Worm (Caenorhabditis elegans): ENCODE measurements around the gene D1054.19.

D1054.19 gene

DNA sequence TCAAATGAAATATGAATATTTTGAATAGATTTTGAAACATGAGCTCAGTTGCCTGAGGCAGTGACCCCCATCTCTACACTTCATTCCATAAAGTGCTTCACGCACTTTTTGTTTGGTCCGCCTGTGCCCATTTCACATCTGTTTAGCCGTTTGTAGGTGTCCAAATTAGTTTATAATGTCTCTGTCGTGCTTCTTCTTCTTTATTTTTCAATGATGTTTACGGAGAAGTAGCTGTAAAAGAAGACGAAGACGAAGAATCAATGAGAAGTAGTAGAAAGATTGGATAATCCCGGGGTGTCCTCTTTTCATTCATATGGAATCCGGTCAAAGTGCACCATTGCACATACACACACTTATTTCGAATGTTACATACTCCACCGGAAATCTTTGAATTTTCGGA is 43.8 kb downstream of the D1054.19 start:
- TF ChIP-seq skn-1 (tag; optimal IDR thresholded peaks at IDR 0.05) (no peak), nhr-77 (tag; optimal IDR thresholded peaks at IDR 0.05) (no peak), lin-39 (tag; optimal IDR thresholded peaks at IDR 0.05) (no peak), lsy-2 (tag; optimal IDR thresholded peaks at IDR 0.05) (no peak), lin-11 (tag; optimal IDR thresholded peaks at IDR 0.05) (no peak), nhr-237 (tag; optimal IDR thresholded peaks at IDR 0.05) (no peak), nhr-10 (tag; optimal IDR thresholded peaks at IDR 0.05) (no peak), mab-5 (tag; optimal IDR thresholded peaks at IDR 0.05) (no peak), sma-9 (GFP tag; optimal IDR thresholded peaks at IDR 0.05) (no peak), sma-9 (tag; optimal IDR thresholded peaks at IDR 0.05) (no peak), unc-39 (tag; optimal IDR thresholded peaks at IDR 0.05) (no peak)

All from whole organism, L2 larva.